Fruit fly (Drosophila melanogaster): ENCODE data around the gene inaF-A.
A peak's percentile ranks its signal among the peaks of the same experiment; 100 is the strongest.

The inaF-A gene

dm6 chrX:11678539-11679040 lies 55.1 kb downstream of the inaF-A start, which contains the start of the genes Vlet and bif (continued):
- peak in 1 of 2 experiments; percentile 58 for TF ChIP-seq bsh (GFP tag; optimal IDR thresholded peaks at IDR 0.05)
- TF ChIP-seq CG15073 (GFP tag; optimal IDR thresholded peaks at IDR 0.05): no peak
- no peak for TF ChIP-seq da (GFP tag; optimal IDR thresholded peaks at IDR 0.05)
- peak; percentile 59; the same call in 1 of the 2 replicates for TF ChIP-seq unc-4 (GFP tag; IDR thresholded peaks at IDR 0.05; ENCODE audit: partially characterized antibody)
- TF ChIP-seq Ptx1 (GFP tag; IDR thresholded peaks at IDR 0.05): peak; percentile 52
- TF ChIP-seq CG6254 (GFP tag; optimal IDR thresholded peaks at IDR 0.05): peak; percentile 9
- TF ChIP-seq Sry-δ (GFP tag; optimal IDR thresholded peaks at IDR 0.05): peak; percentile 61
- TF ChIP-seq exex (tag; optimal IDR thresholded peaks at IDR 0.05): no peak
- peak; percentile 47 for TF ChIP-seq CG30020 (tag; optimal IDR thresholded peaks at IDR 0.05)
- no peak for TF ChIP-seq fd64A (GFP tag; optimal IDR thresholded peaks at IDR 0.05)
- no peak for TF ChIP-seq CHES-1-like (GFP tag; optimal IDR thresholded peaks at IDR 0.05)
- peak; percentile 18 for TF ChIP-seq CG17186 (GFP tag; optimal IDR thresholded peaks at IDR 0.05)
- TF ChIP-seq CG18619 (GFP tag; optimal IDR thresholded peaks at IDR 0.05): peak; percentile 69
- peak; percentile 48 for TF ChIP-seq CG10274 (GFP tag; optimal IDR thresholded peaks at IDR 0.05)
- TF ChIP-seq CG2712 (tag; optimal IDR thresholded peaks at IDR 0.05): peak; percentile 80
- peak; percentile 31 for TF ChIP-seq CG8281 (tag; optimal IDR thresholded peaks at IDR 0.05)
- TF ChIP-seq Mrtf (GFP tag; IDR thresholded peaks at IDR 0.05): no peak
- no peak for TF ChIP-seq CG13123 (GFP tag; optimal IDR thresholded peaks at IDR 0.05)
- TF ChIP-seq hbn (GFP tag; IDR thresholded peaks at IDR 0.05; ENCODE audit: partially characterized antibody): peak; percentile 36; the same call in 1 of the 2 replicates
- no peak for TF ChIP-seq jigr1 (GFP tag; IDR thresholded peaks at IDR 0.05)
- TF ChIP-seq Xrp1 (GFP tag; IDR thresholded peaks at IDR 0.05): peak; percentile 40; the same call in 1 of the 2 replicates
- no peak for TF ChIP-seq prd (optimal IDR thresholded peaks at IDR 0.05)
- TF ChIP-seq prd (GFP tag; IDR thresholded peaks at IDR 0.05): 0 out of 3 replicates have a peak, but pooled peaks have one; percentile 50
- no peak for TF ChIP-seq CG2678 (tag; optimal IDR thresholded peaks at IDR 0.05)
- TF ChIP-seq CG18476 (GFP tag; optimal IDR thresholded peaks at IDR 0.05): peak; percentile 19
- TF ChIP-seq sima (GFP tag; optimal IDR thresholded peaks at IDR 0.05): no peak
- peak; percentile 53 for TF ChIP-seq H2.0 (GFP tag; IDR thresholded peaks at IDR 0.05)
- peak; percentile 78; the same call in 1 of the 2 replicates for TF ChIP-seq CG31441 (GFP tag; IDR thresholded peaks at IDR 0.05)
- TF ChIP-seq ap (GFP tag; IDR thresholded peaks at IDR 0.05): 0 out of 2 replicates have a peak, but pooled peaks have one; percentile 8
- no peak for TF ChIP-seq GATAe (GFP tag; conservative IDR thresholded peaks at IDR 0.05)
- peak; percentile 49 for TF ChIP-seq Antp (GFP tag; optimal IDR thresholded peaks at IDR 0.05)
- TF ChIP-seq CG17829 (tag; optimal IDR thresholded peaks at IDR 0.05): peak; percentile 69
- peak; percentile 7 for TF ChIP-seq Dad (GFP tag; optimal IDR thresholded peaks at IDR 0.05)
- TF ChIP-seq az2 (GFP tag; optimal IDR thresholded peaks at IDR 0.05): peak; percentile 67
- TF ChIP-seq croc (GFP tag; conservative IDR thresholded peaks at IDR 0.05): peak; percentile 23; the same call in 2 of the 3 replicates
- TF ChIP-seq hb (GFP tag; IDR thresholded peaks at IDR 0.05; ENCODE audit: partially characterized antibody): peak; percentile 58; the same call in 1 of the 3 replicates
- TF ChIP-seq CG7556 (GFP tag; optimal IDR thresholded peaks at IDR 0.05): peak; percentile 73
- no peak for TF ChIP-seq CG7987 (GFP tag; optimal IDR thresholded peaks at IDR 0.05)
- no peak for TF ChIP-seq CTCF (GFP tag; optimal IDR thresholded peaks at IDR 0.05)
- peak; percentile 39 for TF ChIP-seq pho (GFP tag; optimal IDR thresholded peaks at IDR 0.05)
- peak; percentile 76 for TF ChIP-seq CG10267 (tag; optimal IDR thresholded peaks at IDR 0.05)
- TF ChIP-seq cato (GFP tag; optimal IDR thresholded peaks at IDR 0.05; ENCODE audit: borderline replicate concordance): peak; percentile 55
- 0 out of 2 replicates have a peak, but pooled peaks have one; percentile 13 for TF ChIP-seq Ada2b (GFP tag; IDR thresholded peaks at IDR 0.05)
- peak; percentile 45; the same call in 2 of the 3 replicates for TF ChIP-seq dysf (GFP tag; IDR thresholded peaks at IDR 0.05)
- TF ChIP-seq slou (GFP tag; optimal IDR thresholded peaks at IDR 0.05): peak; percentile 11
- peak; percentile 62 for TF ChIP-seq Scr (GFP tag; IDR thresholded peaks at IDR 0.05; ENCODE audit: partially characterized antibody)
- peak; percentile 43; the same call in 1 of the 2 replicates for TF ChIP-seq klu (GFP tag; IDR thresholded peaks at IDR 0.05)
- no peak for TF ChIP-seq CG17568 (GFP tag; optimal IDR thresholded peaks at IDR 0.05)
- peak; percentile 71 for TF ChIP-seq CG17385 (GFP tag; optimal IDR thresholded peaks at IDR 0.05)
- TF ChIP-seq CG3838 (GFP tag; optimal IDR thresholded peaks at IDR 0.05): no peak

Measured in whole organism, embryonic.